Worm (Caenorhabditis elegans): Measurements from ENCODE around the gene fat-1.

fat-1 gene

DNA sequence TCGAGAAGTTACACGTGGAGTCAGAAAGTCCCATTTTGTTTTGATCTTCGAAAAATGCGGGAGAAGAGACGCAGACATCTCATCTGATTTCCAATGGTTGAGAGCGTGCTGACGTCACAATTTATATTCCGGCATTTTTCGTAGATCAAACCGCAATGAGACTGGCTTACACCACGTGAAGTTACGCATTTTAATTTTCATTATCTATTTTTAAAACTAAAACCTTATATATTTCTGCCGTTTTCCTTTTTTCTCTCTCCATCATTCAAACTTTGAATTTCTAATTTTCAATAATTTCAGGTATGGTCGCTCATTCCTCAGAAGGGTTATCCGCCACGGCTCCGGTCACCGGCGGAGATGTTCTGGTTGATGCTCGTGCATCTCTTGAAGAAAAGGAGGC is at the start of gene fat-1:
Gene fat-1, plus strand, starts transcription at position 301 of the 400 bp plus-strand sequence.
- no peak for TF ChIP-seq T22C8.4 (GFP tag; IDR thresholded peaks at IDR 0.05)
- no peak for TF ChIP-seq ref-1 (GFP tag; conservative IDR thresholded peaks at IDR 0.05)
- no peak for TF ChIP-seq ztf-29 (GFP tag; IDR thresholded peaks at IDR 0.05)
- TF ChIP-seq ztf-23 (GFP tag; IDR thresholded peaks at IDR 0.05) = no peak
- no peak for TF ChIP-seq cog-1 (tag; optimal IDR thresholded peaks at IDR 0.05)
- TF ChIP-seq flt-1 (GFP tag; IDR thresholded peaks at IDR 0.05) = no peak
- TF ChIP-seq med-1 (GFP tag; optimal IDR thresholded peaks at IDR 0.05; ENCODE audit: insufficient read depth) = no peak
- TF ChIP-seq tab-1 (GFP tag; IDR thresholded peaks at IDR 0.05) = no peak
- no peak for TF ChIP-seq klf-2 (GFP tag; conservative IDR thresholded peaks at IDR 0.05)

DNA sequence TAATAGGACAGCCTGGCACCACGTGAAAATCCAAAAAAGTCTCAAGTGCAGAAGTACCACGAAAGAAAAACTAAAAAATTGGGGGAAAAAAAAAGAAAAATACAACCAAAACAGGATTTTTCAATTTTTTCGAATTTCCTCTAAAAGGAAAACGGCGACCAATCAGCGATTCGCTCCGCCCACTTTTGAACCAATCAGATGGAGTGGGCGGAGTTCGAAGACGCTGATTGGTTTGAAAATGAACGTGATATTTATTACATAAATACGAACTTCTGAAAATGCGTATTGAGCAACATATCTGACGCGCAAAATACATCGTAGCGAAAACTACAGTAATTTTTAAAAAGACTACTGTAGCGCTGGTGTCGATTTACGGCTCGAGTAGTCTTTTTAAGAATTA is 47.1 kb upstream of the fat-1 start:
- no peak for TF ChIP-seq flt-1 (GFP tag; IDR thresholded peaks at IDR 0.05)
- TF ChIP-seq med-1 (GFP tag; optimal IDR thresholded peaks at IDR 0.05; ENCODE audit: insufficient read depth) = no peak
- TF ChIP-seq ref-1 (GFP tag; conservative IDR thresholded peaks at IDR 0.05) = no peak
- TF ChIP-seq T22C8.4 (GFP tag; IDR thresholded peaks at IDR 0.05) = no peak
- TF ChIP-seq ztf-23 (GFP tag; IDR thresholded peaks at IDR 0.05) = no peak
- no peak for TF ChIP-seq klf-2 (GFP tag; conservative IDR thresholded peaks at IDR 0.05)
- TF ChIP-seq tab-1 (GFP tag; IDR thresholded peaks at IDR 0.05) = no peak
- TF ChIP-seq ztf-29 (GFP tag; IDR thresholded peaks at IDR 0.05) = no peak
- no peak for TF ChIP-seq cog-1 (tag; optimal IDR thresholded peaks at IDR 0.05)

DNA sequence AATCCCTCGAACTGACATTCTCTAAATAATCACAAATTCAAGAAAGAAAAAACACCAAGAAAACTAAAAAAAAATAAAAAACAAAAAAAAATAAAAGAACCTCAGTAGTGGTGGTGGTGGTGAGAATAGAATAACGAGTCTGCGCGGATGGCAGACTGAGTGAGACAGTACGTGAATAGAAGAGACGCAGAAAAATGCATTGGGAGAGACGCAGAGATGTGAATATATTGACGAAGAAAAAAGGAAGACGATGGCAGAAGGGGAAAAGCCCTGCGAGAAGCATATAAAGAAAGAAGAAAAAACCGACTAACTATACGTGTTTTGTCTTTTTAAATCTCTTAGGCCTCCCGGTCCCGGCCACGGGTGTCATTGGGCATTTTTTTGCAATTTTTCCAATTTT is 43.0 kb upstream of the fat-1 start, which contains the start of gene unc-26:
Gene unc-26, minus strand, starts transcription at position 23 of the 400 bp plus-strand sequence.
- TF ChIP-seq ztf-29 (GFP tag; IDR thresholded peaks at IDR 0.05) = no peak
- TF ChIP-seq cog-1 (tag; optimal IDR thresholded peaks at IDR 0.05) = no peak
- TF ChIP-seq flt-1 (GFP tag; IDR thresholded peaks at IDR 0.05) = 0 out of 2 replicates have a peak, but pooled peaks have one; percentile 32
- TF ChIP-seq med-1 (GFP tag; optimal IDR thresholded peaks at IDR 0.05; ENCODE audit: insufficient read depth) = no peak
- no peak for TF ChIP-seq klf-2 (GFP tag; conservative IDR thresholded peaks at IDR 0.05)
- TF ChIP-seq T22C8.4 (GFP tag; IDR thresholded peaks at IDR 0.05) = no peak

DNA sequence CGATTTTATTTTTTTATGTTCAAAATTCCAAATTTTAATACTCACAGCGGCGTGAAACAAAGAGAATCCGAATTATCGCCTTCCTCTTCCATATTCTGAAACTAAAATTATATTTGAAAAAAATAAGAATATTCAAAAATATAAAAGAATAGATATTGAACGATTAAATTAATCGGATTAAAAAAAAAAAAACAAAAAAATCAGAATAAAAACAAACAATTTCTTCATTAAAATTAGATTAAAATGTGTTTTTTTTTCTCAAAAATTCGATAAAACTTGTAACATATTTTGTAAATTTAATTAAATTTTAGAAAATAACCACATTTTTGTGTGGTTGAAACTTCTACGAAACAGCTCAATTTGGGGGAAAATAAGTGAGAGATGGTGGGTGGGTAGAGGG is 32.7 kb upstream of the fat-1 start, which contains the start of gene cpsf-3:
Gene cpsf-3, minus strand, starts transcription at position 101 of the 400 bp plus-strand sequence.
- TF ChIP-seq tab-1 (GFP tag; IDR thresholded peaks at IDR 0.05) (no peak), med-1 (GFP tag; optimal IDR thresholded peaks at IDR 0.05; ENCODE audit: insufficient read depth) (no peak), klf-2 (GFP tag; conservative IDR thresholded peaks at IDR 0.05) (no peak), ref-1 (GFP tag; conservative IDR thresholded peaks at IDR 0.05) (no peak), flt-1 (GFP tag; IDR thresholded peaks at IDR 0.05) (no peak), ztf-23 (GFP tag; IDR thresholded peaks at IDR 0.05) (no peak), T22C8.4 (GFP tag; IDR thresholded peaks at IDR 0.05) (no peak), cog-1 (tag; optimal IDR thresholded peaks at IDR 0.05) (no peak), ztf-29 (GFP tag; IDR thresholded peaks at IDR 0.05) (no peak)

DNA sequence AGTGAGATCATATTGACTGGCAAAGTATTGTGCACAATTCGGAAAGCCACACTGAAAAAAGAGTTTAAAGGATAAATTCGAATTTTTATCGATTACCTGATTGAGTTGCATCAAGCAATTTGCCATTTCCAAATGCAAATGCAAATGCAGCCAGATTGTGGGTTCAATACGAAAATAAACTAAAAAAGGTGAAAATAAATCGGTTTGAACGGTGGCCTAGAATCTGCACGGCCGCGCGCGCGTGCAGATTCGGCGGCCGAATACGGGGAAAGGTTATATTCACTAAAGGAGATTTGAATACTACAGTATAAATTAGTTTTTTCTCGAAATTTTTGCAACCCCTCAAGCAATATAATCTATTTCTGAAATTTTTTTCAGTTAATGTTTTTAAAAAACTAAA is 26.1 kb upstream of the fat-1 start, which contains the start of gene Y67H2A.10:
Gene Y67H2A.10, minus strand, starts transcription at position 184 of the 400 bp plus-strand sequence.
- TF ChIP-seq ref-1 (GFP tag; conservative IDR thresholded peaks at IDR 0.05) (no peak), flt-1 (GFP tag; IDR thresholded peaks at IDR 0.05) (no peak), ztf-29 (GFP tag; IDR thresholded peaks at IDR 0.05) (no peak), cog-1 (tag; optimal IDR thresholded peaks at IDR 0.05) (no peak), ztf-23 (GFP tag; IDR thresholded peaks at IDR 0.05) (no peak), T22C8.4 (GFP tag; IDR thresholded peaks at IDR 0.05) (no peak), tab-1 (GFP tag; IDR thresholded peaks at IDR 0.05) (no peak), klf-2 (GFP tag; conservative IDR thresholded peaks at IDR 0.05) (no peak), med-1 (GFP tag; optimal IDR thresholded peaks at IDR 0.05; ENCODE audit: insufficient read depth) (no peak)

DNA sequence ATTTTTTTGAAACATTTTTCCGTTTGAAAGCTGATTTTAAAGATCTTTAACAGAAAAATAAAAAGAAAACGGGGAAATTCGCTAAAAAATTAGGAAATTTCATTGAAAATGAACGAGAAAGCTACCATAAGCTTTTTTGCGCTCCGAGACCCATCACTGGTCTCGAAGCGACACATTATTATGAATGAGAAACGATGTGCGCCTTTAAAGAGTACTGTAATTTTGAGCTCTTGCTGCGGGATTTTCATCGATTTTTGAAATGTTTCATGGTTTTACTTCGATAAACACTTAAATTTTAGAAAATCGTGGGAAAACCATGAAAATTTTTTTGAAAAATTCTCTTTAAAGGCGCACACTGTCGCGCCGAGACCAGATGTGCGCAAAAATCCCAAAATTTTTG is 25.2 kb upstream of the fat-1 start:
- no peak for TF ChIP-seq ztf-23 (GFP tag; IDR thresholded peaks at IDR 0.05)

DNA sequence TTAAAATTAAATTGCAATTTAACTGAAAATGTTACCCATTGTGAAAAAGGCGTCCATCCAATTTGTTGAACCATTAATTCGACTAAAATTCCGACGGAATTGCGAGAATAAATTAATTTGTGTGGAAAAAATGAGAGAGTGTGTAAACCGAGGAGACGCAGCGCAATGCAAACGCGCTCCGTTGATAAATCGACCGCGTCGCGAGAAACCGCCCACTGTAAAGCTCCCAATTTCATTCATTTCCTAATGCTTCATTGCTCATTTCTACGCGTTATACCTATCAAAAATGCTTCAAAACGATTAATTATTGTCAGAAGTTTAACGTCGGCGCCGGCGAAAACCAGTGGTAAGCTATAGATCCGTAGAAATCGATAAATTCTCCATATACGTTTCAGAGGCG is 17.7 kb upstream of the fat-1 start, which contains the start of the genes Y67H2A.2 and micu-1:
Gene Y67H2A.2, minus strand, starts transcription at position 74 of the 400 bp plus-strand sequence.
Gene micu-1, plus strand, starts transcription at position 181 of the 400 bp plus-strand sequence.
- TF ChIP-seq ref-1 (GFP tag; conservative IDR thresholded peaks at IDR 0.05) (no peak), tab-1 (GFP tag; IDR thresholded peaks at IDR 0.05) (peak; percentile 71; the same call in 1 of the 2 replicates), ztf-29 (GFP tag; IDR thresholded peaks at IDR 0.05) (no peak), ztf-23 (GFP tag; IDR thresholded peaks at IDR 0.05) (peak; percentile 64; the same call in 1 of the 2 replicates), cog-1 (tag; optimal IDR thresholded peaks at IDR 0.05) (no peak), flt-1 (GFP tag; IDR thresholded peaks at IDR 0.05) (no peak), med-1 (GFP tag; optimal IDR thresholded peaks at IDR 0.05; ENCODE audit: insufficient read depth) (no peak)

DNA sequence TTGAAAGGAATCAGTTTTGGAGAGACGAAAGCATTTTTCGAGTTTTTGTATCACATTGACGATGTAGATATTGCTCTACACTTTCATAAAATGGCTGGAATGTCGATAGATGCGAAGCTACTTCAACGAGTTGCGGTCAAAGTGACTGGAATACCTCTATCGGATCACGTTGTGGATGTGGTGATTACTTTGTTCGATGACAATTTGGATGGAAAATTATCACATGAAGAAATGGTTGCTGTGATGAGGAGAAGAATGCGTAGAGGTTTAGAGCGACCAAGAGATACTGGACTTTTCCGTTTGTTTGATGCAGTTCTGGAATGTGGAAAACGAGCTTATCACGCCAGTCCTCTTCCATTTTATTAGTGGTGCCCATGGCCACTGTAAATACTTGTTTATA is 15.8 kb upstream of the fat-1 start:
- TF ChIP-seq ztf-23 (GFP tag; IDR thresholded peaks at IDR 0.05) = no peak
- no peak for TF ChIP-seq med-1 (GFP tag; optimal IDR thresholded peaks at IDR 0.05; ENCODE audit: insufficient read depth)
- no peak for TF ChIP-seq ztf-29 (GFP tag; IDR thresholded peaks at IDR 0.05)
- TF ChIP-seq ref-1 (GFP tag; conservative IDR thresholded peaks at IDR 0.05) = no peak
- TF ChIP-seq flt-1 (GFP tag; IDR thresholded peaks at IDR 0.05) = no peak
- no peak for TF ChIP-seq tab-1 (GFP tag; IDR thresholded peaks at IDR 0.05)
- TF ChIP-seq cog-1 (tag; optimal IDR thresholded peaks at IDR 0.05) = no peak
- no peak for TF ChIP-seq klf-2 (GFP tag; conservative IDR thresholded peaks at IDR 0.05)
- TF ChIP-seq T22C8.4 (GFP tag; IDR thresholded peaks at IDR 0.05) = no peak

DNA sequence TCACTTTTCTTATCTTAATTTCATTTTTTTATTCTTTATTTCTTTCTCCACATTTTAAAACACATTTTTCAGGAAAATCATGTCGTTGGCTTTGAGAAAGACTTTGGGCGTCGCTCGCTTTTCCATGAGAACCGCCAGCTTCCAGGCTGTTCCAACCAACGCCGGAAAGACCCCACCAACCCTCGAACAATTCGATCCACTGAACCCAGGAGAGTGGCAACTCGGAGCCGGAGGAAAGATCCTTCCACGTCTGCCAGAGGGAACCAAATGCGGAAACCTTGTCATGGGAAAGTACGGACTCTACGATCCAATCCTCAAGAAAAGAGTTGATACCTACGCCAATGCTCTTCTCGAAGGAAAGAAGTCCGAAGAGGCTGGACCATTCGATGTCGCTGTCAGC is 15.3 kb upstream of the fat-1 start, which contains the start of gene kdp-1:
Gene kdp-1, plus strand, starts transcription at position 80 of the 400 bp plus-strand sequence.
- TF ChIP-seq tab-1 (GFP tag; IDR thresholded peaks at IDR 0.05) (no peak), med-1 (GFP tag; optimal IDR thresholded peaks at IDR 0.05; ENCODE audit: insufficient read depth) (no peak), ref-1 (GFP tag; conservative IDR thresholded peaks at IDR 0.05) (no peak), cog-1 (tag; optimal IDR thresholded peaks at IDR 0.05) (no peak), ztf-23 (GFP tag; IDR thresholded peaks at IDR 0.05) (no peak), klf-2 (GFP tag; conservative IDR thresholded peaks at IDR 0.05) (no peak), ztf-29 (GFP tag; IDR thresholded peaks at IDR 0.05) (no peak), flt-1 (GFP tag; IDR thresholded peaks at IDR 0.05) (no peak), T22C8.4 (GFP tag; IDR thresholded peaks at IDR 0.05) (no peak)

DNA sequence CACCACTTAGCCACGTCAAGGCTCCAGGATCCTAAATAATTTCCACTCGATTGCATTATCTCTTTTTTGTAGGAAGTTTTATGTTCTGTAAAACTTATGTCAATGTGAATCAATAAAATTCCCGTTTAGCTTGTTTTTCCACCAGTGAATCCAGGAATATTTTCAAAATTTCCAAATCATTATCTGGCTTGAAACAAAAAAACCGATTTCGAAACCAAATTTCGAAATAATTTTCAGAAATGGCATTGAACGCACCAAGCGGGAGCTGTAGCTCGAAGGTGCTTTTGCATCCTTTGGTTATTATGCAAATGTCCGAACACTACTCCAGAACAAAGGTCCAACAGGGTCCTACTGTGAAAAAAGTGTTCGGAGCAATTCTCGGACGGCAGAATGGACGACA is 14.9 kb upstream of the fat-1 start, which contains the start of gene csn-6:
Gene csn-6, plus strand, starts transcription at position 234 of the 400 bp plus-strand sequence.
- TF ChIP-seq ref-1 (GFP tag; conservative IDR thresholded peaks at IDR 0.05) (no peak), ztf-29 (GFP tag; IDR thresholded peaks at IDR 0.05) (no peak), med-1 (GFP tag; optimal IDR thresholded peaks at IDR 0.05; ENCODE audit: insufficient read depth) (no peak), cog-1 (tag; optimal IDR thresholded peaks at IDR 0.05) (no peak), klf-2 (GFP tag; conservative IDR thresholded peaks at IDR 0.05) (no peak), T22C8.4 (GFP tag; IDR thresholded peaks at IDR 0.05) (no peak), ztf-23 (GFP tag; IDR thresholded peaks at IDR 0.05) (no peak), flt-1 (GFP tag; IDR thresholded peaks at IDR 0.05) (no peak), tab-1 (GFP tag; IDR thresholded peaks at IDR 0.05) (no peak)

Data from whole organism, midembryonic.